Worm (Caenorhabditis elegans): ENCODE measurements around the gene srh-265.

- TF ChIP-seq ama-1 (optimal IDR thresholded peaks at IDR 0.05) (no peak), hmbx-1 (tag; optimal IDR thresholded peaks at IDR 0.05) (no peak), hnd-1 (tag; optimal IDR thresholded peaks at IDR 0.05) (no peak)
Observed at ce11 chrV:15415951-15416350, at the start of gene srh-265.

Data from whole organism, early embryonic.